Worm (Caenorhabditis elegans) whole organism, L1 larva: ENCODE measurements around the gene C18E9.9.

Experiments
- C04F5.9 ChIP-seq: sonication (generic microtip); optimal IDR thresholded peaks from 2 replicates; lab custom pipeline; 2016; ENCODE audit warnings: missing genetic modification characterization, missing compliant biosample characterization
- F16B12.6 ChIP-seq: fragments of 150-350 bp; optimal IDR thresholded peaks from 2 replicates; lab custom pipeline; 2014; ENCODE audit warnings: missing biosample characterization, missing genetic modification characterization
- Y116A8C.19 ChIP-seq: sonication (generic microtip); optimal IDR thresholded peaks from 2 replicates; lab custom pipeline; 2016; ENCODE audit warnings: missing compliant biosample characterization, missing genetic modification characterization, borderline replicate concordance
- alr-1 ChIP-seq: fragments of 200-800 bp; sonication (Bioruptor generic); optimal IDR thresholded peaks from 2 replicates; lab custom pipeline; 2018; ENCODE audit warnings: borderline replicate concordance, mild to moderate bottlenecking, missing genetic modification characterization, missing compliant biosample characterization
- aly-2 ChIP-seq: fragments of 150-350 bp; optimal IDR thresholded peaks from 2 replicates; lab custom pipeline; 2014; ENCODE audit warnings: missing biosample characterization, missing genetic modification characterization
- blmp-1 ChIP-seq: fragments of 150-350 bp; optimal IDR thresholded peaks from 2 replicates; lab custom pipeline; 2014; ENCODE audit warnings: missing biosample characterization, missing genetic modification characterization
- ceh-82 ChIP-seq, 3 experiments: fragments of 150-350 bp in 1 of 3; sonication (generic microtip) in 2 of 3; optimal IDR thresholded peaks; 2 replicates each; lab custom pipeline; 2014 to 2017; ENCODE audit warnings: missing biosample characterization in 3 of 3, missing genetic modification characterization in 3 of 3
- ceh-88 ChIP-seq: fragments of 200-800 bp; sonication (Bioruptor generic); IDR thresholded peaks from 2 replicates; pipeline ENCODE4 v1.3.6; 2022; ENCODE audit warnings: missing genetic modification characterization, missing compliant biosample characterization
- ces-1 ChIP-seq: fragments of 150-350 bp; optimal IDR thresholded peaks from 2 replicates; lab custom pipeline; 2014; ENCODE audit warnings: missing biosample characterization, missing genetic modification reagents, missing genetic modification characterization
- dsc-1 ChIP-seq: sonication (generic microtip); optimal IDR thresholded peaks from 2 replicates; lab custom pipeline; 2016; ENCODE audit warnings: mild to moderate bottlenecking, missing genetic modification characterization, missing compliant biosample characterization
- efl-1 ChIP-seq, 4 experiments: fragments of 150-350 bp; optimal IDR thresholded peaks in 3 of 4; peaks in 1 of 4; 1 replicate in 1 of 4; 2 replicates in 3 of 4; lab custom pipeline; 2014; ENCODE audit warnings: missing biosample characterization in 2 of 4, missing genetic modification characterization in 2 of 4, missing genetic modification reagents in 2 of 4
- efl-3 ChIP-seq: fragments of 200-800 bp; sonication (Bioruptor generic); optimal IDR thresholded peaks from 2 replicates; lab custom pipeline; 2018; ENCODE audit warnings: mild to moderate bottlenecking, missing genetic modification characterization, missing compliant biosample characterization
- egl-13 ChIP-seq: sonication (generic microtip); optimal IDR thresholded peaks from 2 replicates; lab custom pipeline; 2016; ENCODE audit warnings: missing genotype, missing genetic modification reagents, missing genetic modification characterization, missing compliant biosample characterization
- fkh-10 ChIP-seq: sonication (generic microtip); optimal IDR thresholded peaks from 2 replicates; lab custom pipeline; 2017; ENCODE audit warnings: missing biosample characterization, missing genetic modification reagents, missing genetic modification characterization
- fkh-4 ChIP-seq: sonication (generic microtip); optimal IDR thresholded peaks from 2 replicates; lab custom pipeline; 2016; ENCODE audit warnings: missing compliant biosample characterization, missing genetic modification characterization, borderline replicate concordance
- fkh-8 ChIP-seq: sonication (generic microtip); optimal IDR thresholded peaks from 2 replicates; lab custom pipeline; 2016; ENCODE audit warnings: mild to moderate bottlenecking, missing genetic modification characterization, missing compliant biosample characterization
- fos-1 ChIP-seq: fragments of 150-350 bp; optimal IDR thresholded peaks from 2 replicates; lab custom pipeline; 2014; ENCODE audit warnings: missing biosample characterization, missing genetic modification characterization
- hlh-17 ChIP-seq: fragments of 200-800 bp; sonication (Bioruptor generic); optimal IDR thresholded peaks from 2 replicates; lab custom pipeline; 2018; ENCODE audit warnings: missing genetic modification characterization, mild to moderate bottlenecking, missing compliant biosample characterization, moderate library complexity, borderline replicate concordance
- hlh-4 ChIP-seq: sonication (generic microtip); optimal IDR thresholded peaks from 2 replicates; lab custom pipeline; 2016; ENCODE audit warnings: mild to moderate bottlenecking, missing genetic modification characterization, missing compliant biosample characterization
- hpl-2 ChIP-seq: fragments of 150-350 bp; optimal IDR thresholded peaks from 2 replicates; lab custom pipeline; 2014; ENCODE audit warnings: missing biosample characterization, missing genetic modification reagents, missing genetic modification characterization
- irx-1 ChIP-seq: sonication (generic microtip); optimal IDR thresholded peaks from 2 replicates; lab custom pipeline; 2016; ENCODE audit warnings: missing genetic modification characterization, missing compliant biosample characterization
- isw-1 ChIP-seq: fragments of 200-800 bp; sonication (Bioruptor generic); IDR thresholded peaks from 2 replicates; pipeline ENCODE4 v1.3.6; 2022; ENCODE audit warnings: missing genetic modification characterization, missing compliant biosample characterization
- jun-1 ChIP-seq: fragments of 150-350 bp; optimal IDR thresholded peaks from 2 replicates; lab custom pipeline; 2014; ENCODE audit warnings: missing biosample characterization, missing genetic modification reagents, missing genetic modification characterization
- lin-13 ChIP-seq: fragments of 150-350 bp; optimal IDR thresholded peaks from 2 replicates; lab custom pipeline; 2014; ENCODE audit warnings: missing biosample characterization, missing genetic modification reagents, missing genetic modification characterization
- lin-14 ChIP-seq: fragments of 200-800 bp; sonication (Bioruptor generic); optimal IDR thresholded peaks from 2 replicates; lab custom pipeline; 2018; ENCODE audit warnings: mild to moderate bottlenecking, missing genetic modification characterization, moderate library complexity, missing compliant biosample characterization
- lin-15B ChIP-seq: fragments of 150-350 bp; sonication (generic microtip); optimal IDR thresholded peaks from 3 replicates; lab custom pipeline; 2014; ENCODE audit warnings: missing biosample characterization, missing genetic modification characterization
- lin-35 ChIP-seq, 2 experiments: fragments of 150-350 bp; optimal IDR thresholded peaks; 2 replicates each; lab custom pipeline; 2014; ENCODE audit warnings: missing biosample characterization in 2 of 2, missing genetic modification characterization in 2 of 2, missing genetic modification reagents in 2 of 2
- lin-39 ChIP-seq: fragments of 150-350 bp; optimal IDR thresholded peaks from 2 replicates; lab custom pipeline; 2014; ENCODE audit warnings: missing biosample characterization, missing genetic modification reagents, missing genetic modification characterization
- lsy-2 ChIP-seq, 2 experiments: fragments of 150-350 bp; optimal IDR thresholded peaks; 2 replicates each; lab custom pipeline; 2014; ENCODE audit warnings: missing biosample characterization in 2 of 2, missing genetic modification characterization in 2 of 2
- mab-9 ChIP-seq: fragments of 200-800 bp; sonication (Bioruptor generic); IDR thresholded peaks from 2 replicates; pipeline ENCODE4 v1.3.6; 2022; ENCODE audit warnings: missing genetic modification reagents, missing genetic modification characterization, missing compliant biosample characterization
- mep-1 ChIP-seq: fragments of 150-350 bp; optimal IDR thresholded peaks from 2 replicates; lab custom pipeline; 2014; ENCODE audit warnings: missing biosample characterization, missing genetic modification characterization
- nhr-12 ChIP-seq: sonication (generic microtip); optimal IDR thresholded peaks from 2 replicates; lab custom pipeline; 2017; ENCODE audit warnings: missing biosample characterization, missing genetic modification characterization
- nhr-19 ChIP-seq: fragments of 200-800 bp; sonication (Bioruptor generic); conservative IDR thresholded peaks from 2 replicates; pipeline ENCODE4 v1.3.6; 2022; ENCODE audit warnings: missing genetic modification characterization, missing compliant biosample characterization
- nhr-20 ChIP-seq: sonication (generic microtip); optimal IDR thresholded peaks from 2 replicates; lab custom pipeline; 2016; ENCODE audit warnings: mild to moderate bottlenecking, missing genetic modification characterization, missing compliant biosample characterization
- nhr-237 ChIP-seq: fragments of 150-350 bp; optimal IDR thresholded peaks from 2 replicates; lab custom pipeline; 2014; ENCODE audit warnings: missing biosample characterization, missing genetic modification characterization
- nhr-71 ChIP-seq: sonication (generic microtip); optimal IDR thresholded peaks from 2 replicates; lab custom pipeline; 2016; ENCODE audit warnings: mild to moderate bottlenecking, missing genetic modification characterization, moderate library complexity, missing compliant biosample characterization
- nhr-76 ChIP-seq: sonication (generic microtip); optimal IDR thresholded peaks from 2 replicates; lab custom pipeline; 2017; ENCODE audit warnings: missing biosample characterization, missing genetic modification characterization
- nhr-77 ChIP-seq: fragments of 150-350 bp; optimal IDR thresholded peaks from 2 replicates; lab custom pipeline; 2014; ENCODE audit warnings: missing biosample characterization, missing genetic modification characterization
- nhr-84 ChIP-seq: sonication (generic microtip); optimal IDR thresholded peaks from 2 replicates; lab custom pipeline; 2017; ENCODE audit warnings: missing biosample characterization, missing genetic modification characterization
- nhr-90 ChIP-seq: sonication (generic microtip); optimal IDR thresholded peaks from 2 replicates; lab custom pipeline; 2016; ENCODE audit warnings: mild to moderate bottlenecking, missing genetic modification characterization, missing compliant biosample characterization; ENCODE audit not compliant: poor library complexity
- pqm-1 ChIP-seq: sonication (generic microtip); optimal IDR thresholded peaks from 3 replicates; lab custom pipeline; 2017; ENCODE audit warnings: missing biosample characterization, missing genetic modification characterization
- snu-23 ChIP-seq: sonication (generic microtip); optimal IDR thresholded peaks from 2 replicates; lab custom pipeline; 2016; ENCODE audit warnings: missing genetic modification characterization, missing compliant biosample characterization
- sox-4 ChIP-seq: sonication (generic microtip); optimal IDR thresholded peaks from 2 replicates; lab custom pipeline; 2016; ENCODE audit warnings: missing genetic modification characterization, missing compliant biosample characterization
- sptf-1 ChIP-seq: fragments of 150-350 bp; optimal IDR thresholded peaks from 2 replicates; lab custom pipeline; 2014; ENCODE audit warnings: missing biosample characterization, missing genetic modification characterization
- tlp-1 ChIP-seq: fragments of 150-350 bp; optimal IDR thresholded peaks from 2 replicates; lab custom pipeline; 2014; ENCODE audit warnings: missing biosample characterization, missing genetic modification characterization
- unc-130 ChIP-seq: fragments of 150-350 bp; optimal IDR thresholded peaks from 2 replicates; lab custom pipeline; 2017; ENCODE audit warnings: missing biosample characterization, missing genetic modification characterization, inconsistent platforms
- unc-86 ChIP-seq: sonication (generic microtip); optimal IDR thresholded peaks from 2 replicates; lab custom pipeline; 2016; ENCODE audit warnings: missing genetic modification characterization, missing compliant biosample characterization
- vab-15 ChIP-seq: sonication (generic microtip); optimal IDR thresholded peaks from 2 replicates; lab custom pipeline; 2017; ENCODE audit warnings: missing genotype, mild to moderate bottlenecking, missing genetic modification characterization, missing compliant biosample characterization
- ztf-11 ChIP-seq, 2 experiments: sonication (generic microtip); optimal IDR thresholded peaks; 2 replicates each; lab custom pipeline; 2016 to 2017; ENCODE audit warnings: missing genetic modification characterization in 2 of 2, missing biosample characterization in 1 of 2, missing compliant biosample characterization in 1 of 2
- ztf-4 ChIP-seq: fragments of 150-350 bp; optimal IDR thresholded peaks from 2 replicates; lab custom pipeline; 2014; ENCODE audit warnings: missing biosample characterization, missing genetic modification characterization

C18E9.9 gene

DNA sequence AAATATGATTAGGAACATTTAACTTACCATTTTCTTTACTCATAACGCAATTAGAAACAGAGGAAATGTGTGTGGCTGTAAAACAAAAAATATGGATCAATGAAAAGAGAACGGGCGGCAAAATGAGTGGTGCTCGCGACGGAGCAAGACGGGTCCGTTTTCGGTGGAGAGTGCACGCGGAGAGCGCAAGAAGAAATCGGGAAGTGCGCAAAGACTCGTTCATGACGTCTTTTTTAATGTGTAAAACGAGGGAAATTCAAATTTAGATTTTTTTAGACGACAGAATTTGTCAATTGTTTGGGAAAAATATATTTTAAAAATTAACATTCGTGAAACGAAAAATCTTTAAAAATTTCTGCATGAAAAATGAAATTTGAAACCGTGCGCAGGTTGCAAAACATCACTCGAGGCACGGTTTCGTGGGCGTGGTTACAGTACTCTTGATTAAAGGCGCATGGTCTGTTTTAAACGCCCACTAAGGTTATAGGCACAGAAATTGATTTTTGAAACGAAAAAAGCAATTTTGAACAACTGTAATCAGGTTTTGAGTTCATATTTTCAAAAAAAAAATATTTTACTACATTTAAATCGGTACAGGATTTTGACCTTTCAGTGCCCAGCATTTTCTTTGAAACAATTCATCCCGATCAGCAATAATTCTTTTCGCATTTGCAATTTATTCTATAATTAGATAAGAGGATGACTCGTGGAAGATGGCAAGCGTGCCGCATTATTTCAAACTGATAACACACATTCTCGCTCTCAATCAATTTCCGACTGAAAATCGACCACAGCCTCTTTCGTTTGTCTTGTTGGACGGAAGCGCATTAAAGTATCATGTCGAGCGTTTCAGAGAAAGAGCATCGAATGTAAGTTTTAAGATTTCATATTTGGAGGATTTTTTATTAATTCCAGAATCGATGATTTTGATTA, 19.8 kb downstream of the C18E9.9 start, which contains the start of the genes szy-20 and C18E9.5:
Gene szy-20, minus strand, starts transcription at position 83 of the 933 bp plus-strand sequence.
Gene C18E9.5, plus strand, starts transcription at position 730 of the 933 bp plus-strand sequence.
- TF ChIP-seq lin-13 (GFP tag; lab: Kevin White, UChicago) (peak; percentile 82), mep-1 (tag; lab: Kevin White, UChicago) (peak; percentile 90), nhr-71 (tag; lab: Kevin White, UChicago) (peak; percentile 93), isw-1 (GFP tag; lab: Robert Waterston, UW) (peak; percentile 87), vab-15 (tag; lab: Kevin White, UChicago) (no peak), irx-1 (tag; lab: Kevin White, UChicago) (peak; percentile 83), mab-9 (peak; percentile 62; the same call in 1 of the 2 replicates), hpl-2 (GFP tag; lab: Kevin White, UChicago) (peak; percentile 20), dsc-1 (tag; lab: Kevin White, UChicago) (peak; percentile 92), ztf-11 (tag; optimal IDR thresholded peaks at IDR 0.05; lab: Kevin White, UChicago) (peak in 1 of 2 experiments; percentile 68), hlh-4 (no peak), tlp-1 (tag; lab: Kevin White, UChicago) (no peak), pqm-1 (tag; lab: Kevin White, UChicago) (no peak), jun-1 (tag; lab: Kevin White, UChicago) (peak; percentile 84), unc-130 (peak; percentile 17), aly-2 (tag; lab: Kevin White, UChicago) (peak; percentile 72), blmp-1 (tag; lab: Kevin White, UChicago) (peak; percentile 23), efl-3 (GFP tag; lab: Kevin White, UChicago) (no peak), nhr-90 (tag; lab: Kevin White, UChicago) (peak; percentile 80), nhr-19 (GFP tag; lab: Robert Waterston, UW) (peak; percentile 88), lin-35 (GFP tag; optimal IDR thresholded peaks at IDR 0.05; lab: Kevin White, UChicago) (peak; percentile 98), ces-1 (no peak), Y116A8C.19 (tag; lab: Kevin White, UChicago) (no peak), egl-13 (tag; lab: Kevin White, UChicago) (peak; percentile 71), lin-39 (peak; percentile 90), hlh-17 (no peak), nhr-84 (tag; lab: Kevin White, UChicago) (no peak), nhr-20 (peak; percentile 87), unc-86 (tag; lab: Kevin White, UChicago) (peak; percentile 87), ceh-82 (tag; optimal IDR thresholded peaks at IDR 0.05; lab: Kevin White, UChicago) (peak; percentile 76 to 92 (median 80)), lsy-2 (tag; optimal IDR thresholded peaks at IDR 0.05; lab: Kevin White, UChicago) (peak; percentile 91), nhr-237 (tag; lab: Kevin White, UChicago) (peak; percentile 16), alr-1 (tag; lab: Kevin White, UChicago) (no peak), fkh-8 (tag; lab: Kevin White, UChicago) (peak; percentile 80), F16B12.6 (tag; lab: Kevin White, UChicago) (peak; percentile 70), fos-1 (tag; lab: Kevin White, UChicago) (peak; percentile 74), fkh-10 (GFP tag; lab: Kevin White, UChicago) (peak; percentile 46), ceh-88 (GFP tag; lab: Robert Waterston, UW) (peak; percentile 77), lin-15B (peak; percentile 72), snu-23 (GFP tag; lab: Kevin White, UChicago) (peak; percentile 89), nhr-77 (tag; lab: Kevin White, UChicago) (peak; percentile 54), lin-14 (GFP tag; lab: Kevin White, UChicago) (peak; percentile 90), sptf-1 (tag; lab: Kevin White, UChicago) (no peak), fkh-4 (peak; percentile 60), efl-1 (optimal IDR thresholded peaks at IDR 0.05; lab: Kevin White, UChicago) (peak; percentile 98 to 99), efl-1 (GFP tag; optimal IDR thresholded peaks at IDR 0.05 in 1 of 2; lab: Kevin White, UChicago) (peak; percentile 97 to 100), ztf-4 (tag; lab: Kevin White, UChicago) (peak; percentile 14), C04F5.9 (peak; percentile 75), nhr-76 (tag; lab: Kevin White, UChicago) (no peak), nhr-12 (no peak), sox-4 (tag; lab: Kevin White, UChicago) (peak; percentile 22)
